Fruit fly (Drosophila melanogaster): ENCODE results near the gene Nepl11.
A peak's percentile ranks its signal among the peaks of the same experiment; 100 is the strongest.

The Nepl11 gene

dm6 chr3R:4319507-4320138 lies 25.0 kb upstream of the Nepl11 start, which contains the start of gene CG9795 (continued):
- TF ChIP-seq trem (tag; optimal IDR thresholded peaks at IDR 0.05) (peak; percentile 56), CG30020 (tag; optimal IDR thresholded peaks at IDR 0.05) (peak; percentile 79), CG4820 (GFP tag; optimal IDR thresholded peaks at IDR 0.05) (no peak), CG31441 (GFP tag; IDR thresholded peaks at IDR 0.05) (no peak), kah (GFP tag; optimal IDR thresholded peaks at IDR 0.05) (no peak), CG13123 (GFP tag; optimal IDR thresholded peaks at IDR 0.05) (no peak), twi (tag; optimal IDR thresholded peaks at IDR 0.05) (no peak), ara (GFP tag; IDR thresholded peaks at IDR 0.05) (no peak), Lim3 (GFP tag; IDR thresholded peaks at IDR 0.05) (no peak), CG1233 (GFP tag; optimal IDR thresholded peaks at IDR 0.05) (no peak), CG10959 (GFP tag; IDR thresholded peaks at IDR 0.05) (no peak), CG17612 (GFP tag; IDR thresholded peaks at IDR 0.05) (no peak), grn (GFP tag; optimal IDR thresholded peaks at IDR 0.05) (no peak), gcm2 (GFP tag; optimal IDR thresholded peaks at IDR 0.05) (no peak), CG30403 (GFP tag; optimal IDR thresholded peaks at IDR 0.05) (peak; percentile 38), Drgx (GFP tag; IDR thresholded peaks at IDR 0.05) (no peak; the same call in 1 of the 2 replicates), slbo (GFP tag; IDR thresholded peaks at IDR 0.05) (peak; percentile 50; the same call in 1 of the 2 replicates), CG6689 (GFP tag; IDR thresholded peaks at IDR 0.05) (no peak; the same call in 1 of the 2 replicates), CG2678 (tag; optimal IDR thresholded peaks at IDR 0.05) (no peak), Ets65A (GFP tag) (peak; percentile 77), ro (GFP tag; IDR thresholded peaks at IDR 0.05) (no peak), Ravus (GFP tag; IDR thresholded peaks at IDR 0.05) (no peak), CG13424 (tag; optimal IDR thresholded peaks at IDR 0.05) (no peak), crp (GFP tag; optimal IDR thresholded peaks at IDR 0.05) (no peak), CG13287 (GFP tag; IDR thresholded peaks at IDR 0.05; ENCODE audit: partially characterized antibody) (peak; percentile 90), shn (GFP tag; optimal IDR thresholded peaks at IDR 0.05) (peak; percentile 38), Adf1 (GFP tag; IDR thresholded peaks at IDR 0.05) (no peak), Gsc (GFP tag; IDR thresholded peaks at IDR 0.05) (no peak), CoRest (tag; optimal IDR thresholded peaks at IDR 0.05) (no peak), yki (optimal IDR thresholded peaks at IDR 0.05) (no peak), CG11398 (GFP tag; optimal IDR thresholded peaks at IDR 0.05) (no peak), onecut (GFP tag; IDR thresholded peaks at IDR 0.05) (no peak), jing (GFP tag; optimal IDR thresholded peaks at IDR 0.05) (no peak), CG11093 (GFP tag; IDR thresholded peaks at IDR 0.05) (no peak), Pdp1 (GFP tag; optimal IDR thresholded peaks at IDR 0.05) (no peak), CG6272 (GFP tag; IDR thresholded peaks at IDR 0.05) (no peak), klu (GFP tag; IDR thresholded peaks at IDR 0.05) (no peak), Rfx (GFP tag; IDR thresholded peaks at IDR 0.05) (peak; percentile 69; the same call in 1 of the 2 replicates), NK7.1 (GFP tag; optimal IDR thresholded peaks at IDR 0.05) (no peak), mirr (GFP tag; optimal IDR thresholded peaks at IDR 0.05) (no peak), sens-2 (GFP tag; IDR thresholded peaks at IDR 0.05) (no peak), CG14710 (tag; optimal IDR thresholded peaks at IDR 0.05) (peak; percentile 44), CG12659 (GFP tag; optimal IDR thresholded peaks at IDR 0.05) (peak; percentile 76), Tbp (GFP tag; optimal IDR thresholded peaks at IDR 0.05) (no peak), CG6683 (GFP tag; optimal IDR thresholded peaks at IDR 0.05) (peak; percentile 26), HLH54F (GFP tag; optimal IDR thresholded peaks at IDR 0.05) (peak; percentile 18), Dp (GFP tag; optimal IDR thresholded peaks at IDR 0.05) (peak; percentile 46), CG10321 (GFP tag; IDR thresholded peaks at IDR 0.05) (no peak), ems (GFP tag; optimal IDR thresholded peaks at IDR 0.05) (no peak), CG11696 (GFP tag; IDR thresholded peaks at IDR 0.05) (no peak), CG1024 (GFP tag; IDR thresholded peaks at IDR 0.05) (no peak), corto (GFP tag; optimal IDR thresholded peaks at IDR 0.05) (no peak)

All from whole organism, embryonic.